Worm (Caenorhabditis elegans) whole organism, L2 larva: Measurements from ENCODE around the gene C49F5.8.

Experiments
- ceh-16 ChIP-seq: fragments of 150-350 bp; optimal IDR thresholded peaks from 2 replicates; lab custom pipeline; 2014; ENCODE audit warnings: missing biosample characterization, missing genetic modification characterization
- ceh-82 ChIP-seq: fragments of 150-350 bp; optimal IDR thresholded peaks from 2 replicates; lab custom pipeline; 2014; ENCODE audit warnings: missing biosample characterization, missing genetic modification characterization
- fos-1 ChIP-seq: fragments of 150-350 bp; optimal IDR thresholded peaks from 2 replicates; lab custom pipeline; 2014; ENCODE audit warnings: missing biosample characterization, missing genetic modification characterization
- mdl-1 ChIP-seq, 2 experiments: fragments of 150-350 bp in 1 of 2; sonication (generic microtip) in 1 of 2; optimal IDR thresholded peaks; 2 replicates each; lab custom pipeline; 2017; ENCODE audit warnings: missing biosample characterization in 2 of 2, missing genetic modification characterization in 2 of 2
- nhr-12 ChIP-seq: fragments of 150-350 bp; optimal IDR thresholded peaks from 2 replicates; lab custom pipeline; 2014; ENCODE audit warnings: missing biosample characterization, missing genetic modification characterization
- nhr-6 ChIP-seq: fragments of 150-350 bp; optimal IDR thresholded peaks from 2 replicates; lab custom pipeline; 2014; ENCODE audit warnings: missing biosample characterization, missing genetic modification characterization

- TF ChIP-seq mdl-1 (tag; optimal IDR thresholded peaks at IDR 0.05; lab: Kevin White, UChicago) (no peak), nhr-12 (tag; lab: Kevin White, UChicago) (no peak), fos-1 (tag; lab: Kevin White, UChicago) (no peak), ceh-16 (no peak), nhr-6 (tag; lab: Kevin White, UChicago) (no peak), ceh-82 (tag; lab: Kevin White, UChicago) (no peak)
Observed at ce11 chrX:11913824-11914223, 46.1 kb upstream of the C49F5.8 start, which contains the start of gene Y62H9A.12.
